Fruit fly (Drosophila melanogaster) whole organism, embryonic: ENCODE results near the gene mus201.

Source experiments
- Atf6 ChIP-seq: fragments of 200-800 bp; sonication (Bioruptor generic); IDR thresholded peaks from 2 replicates; pipeline ENCODE4 v1.3.6; 2022; ENCODE audit warnings: missing biosample characterization, missing genetic modification characterization
- Awh ChIP-seq: fragments of 200-800 bp; sonication (Bioruptor generic); IDR thresholded peaks from 2 replicates; pipeline ENCODE4, ENCODE4 v1.3.6; 2022; ENCODE audit warnings: missing biosample characterization, missing genetic modification characterization
- CG10209 ChIP-seq: fragments of 200-800 bp; sonication (Bioruptor generic); optimal IDR thresholded peaks from 3 replicates; lab custom pipeline; 2017; ENCODE audit warnings: missing biosample characterization, mild to moderate bottlenecking, missing genetic modification characterization, missing genetic modification reagents
- CG10979 ChIP-seq: fragments of 200-800 bp; sonication (Bioruptor generic); optimal IDR thresholded peaks from 2 replicates; lab custom pipeline; 2018; ENCODE audit warnings: missing biosample characterization, mild to moderate bottlenecking, missing genetic modification characterization, moderate library complexity
- CG11093 ChIP-seq: fragments of 200-800 bp; sonication (Bioruptor generic); IDR thresholded peaks from 3 replicates; pipeline ENCODE4 v1.3.6; 2022; ENCODE audit warnings: missing biosample characterization, missing genetic modification characterization
- CG11695 ChIP-seq: fragments of 200-800 bp; sonication (Bioruptor generic); IDR thresholded peaks from 3 replicates; pipeline ENCODE4 v1.3.6; 2022; ENCODE audit warnings: missing biosample characterization, missing genetic modification characterization
- CG12236 ChIP-seq: fragments of 200-800 bp; sonication (Bioruptor generic); optimal IDR thresholded peaks from 2 replicates; lab custom pipeline; 2016; ENCODE audit warnings: missing biosample characterization, missing genetic modification characterization
- CG12391 ChIP-seq: fragments of 200-800 bp; sonication (Bioruptor generic); optimal IDR thresholded peaks from 3 replicates; lab custom pipeline; 2018; ENCODE audit warnings: missing biosample characterization, mild to moderate bottlenecking, missing genetic modification characterization, moderate library complexity
- CG12942 ChIP-seq: fragments of 200-800 bp; sonication (Bioruptor generic); optimal IDR thresholded peaks from 3 replicates; lab custom pipeline; 2016; ENCODE audit warnings: missing biosample characterization, missing genetic modification characterization
- CG13287 ChIP-seq: fragments of 200-800 bp; sonication (Bioruptor generic); IDR thresholded peaks from 2 replicates; pipeline ENCODE4 v1.3.6; 2022; ENCODE audit warnings: missing biosample characterization, missing genetic modification characterization; ENCODE audit not compliant: partially characterized antibody
- CG13624 ChIP-seq: fragments of 200-800 bp; sonication (Bioruptor generic); optimal IDR thresholded peaks from 2 replicates; lab custom pipeline; 2016; ENCODE audit warnings: missing biosample characterization, missing genetic modification characterization
- CG13894 ChIP-seq: fragments of 200-800 bp; sonication (Bioruptor generic); optimal IDR thresholded peaks from 3 replicates; lab custom pipeline; 2018; ENCODE audit warnings: missing biosample characterization, mild to moderate bottlenecking, missing genetic modification characterization, moderate library complexity
- CG14965 ChIP-seq: fragments of 200-800 bp; sonication (Bioruptor generic); optimal IDR thresholded peaks from 2 replicates; lab custom pipeline; 2016; ENCODE audit warnings: missing biosample characterization, missing genetic modification characterization, borderline replicate concordance
- CG15514 ChIP-seq: fragments of 200-800 bp; sonication (Bioruptor generic); optimal IDR thresholded peaks from 3 replicates; lab custom pipeline; 2017; ENCODE audit warnings: missing biosample characterization, missing genetic modification characterization, mild to moderate bottlenecking, moderate library complexity, missing genetic modification reagents
- CG17829 ChIP-seq: fragments of 200-800 bp; optimal IDR thresholded peaks from 2 replicates; lab custom pipeline; 2019; ENCODE audit warnings: missing biosample characterization, mild to moderate bottlenecking, missing genetic modification characterization, moderate library complexity
- CG2199 ChIP-seq: fragments of 200-800 bp; sonication (Bioruptor generic); IDR thresholded peaks from 3 replicates; pipeline ENCODE4 v1.3.6; 2022; ENCODE audit warnings: missing biosample characterization, missing genetic modification characterization
- CG31441 ChIP-seq: fragments of 200-800 bp; sonication (Bioruptor generic); IDR thresholded peaks from 2 replicates; pipeline ENCODE4 v1.3.6; 2022; ENCODE audit warnings: missing biosample characterization, missing genetic modification characterization
- CG34224 ChIP-seq: fragments of 200-800 bp; sonication (Bioruptor generic); IDR thresholded peaks from 3 replicates; pipeline ENCODE4 v1.3.6; 2022; ENCODE audit warnings: missing biosample characterization, missing genetic modification characterization; ENCODE audit not compliant: partially characterized antibody
- CG3847 ChIP-seq: fragments of 200-800 bp; sonication (Bioruptor generic); IDR thresholded peaks from 2 replicates; pipeline ENCODE4 v1.3.6; 2022; ENCODE audit warnings: missing biosample characterization, missing genetic modification characterization
- CG6175 ChIP-seq: fragments of 200-800 bp; sonication (Bioruptor generic); IDR thresholded peaks from 3 replicates; pipeline ENCODE4 v1.3.6; 2022; ENCODE audit warnings: missing biosample characterization, missing genetic modification characterization
- CG7786 ChIP-seq: fragments of 200-800 bp; sonication (Bioruptor generic); optimal IDR thresholded peaks from 2 replicates; lab custom pipeline; 2016; ENCODE audit warnings: missing biosample characterization, missing genetic modification characterization
- CG7839 ChIP-seq: fragments of 200-800 bp; sonication (Bioruptor generic); optimal IDR thresholded peaks from 3 replicates; lab custom pipeline; 2018; ENCODE audit warnings: missing biosample characterization, mild to moderate bottlenecking, missing genetic modification characterization, moderate library complexity
- CHES-1-like ChIP-seq: fragments of 200-800 bp; sonication (Bioruptor generic); optimal IDR thresholded peaks from 2 replicates; lab custom pipeline; 2016; ENCODE audit warnings: missing biosample characterization, missing genetic modification characterization
- D19A ChIP-seq: fragments of 200-800 bp; optimal IDR thresholded peaks from 3 replicates; lab custom pipeline; 2019; ENCODE audit warnings: missing biosample characterization, mild to moderate bottlenecking, missing genetic modification characterization, moderate library complexity
- GATAe ChIP-seq: fragments of 200-800 bp; sonication (Bioruptor generic); conservative IDR thresholded peaks from 2 replicates; pipeline ENCODE4 v1.3.6; 2022; ENCODE audit warnings: missing biosample characterization, missing genetic modification characterization
- H2.0 ChIP-seq: fragments of 200-800 bp; sonication (Bioruptor generic); IDR thresholded peaks from 2 replicates; pipeline ENCODE4 v1.3.6; 2022; ENCODE audit warnings: missing biosample characterization, missing genetic modification characterization
- Mad ChIP-seq: fragments of 200-800 bp; sonication (Bioruptor generic); optimal IDR thresholded peaks from 2 replicates; lab custom pipeline; 2016; ENCODE audit warnings: missing biosample characterization, missing genetic modification characterization
- Nf-YA ChIP-seq: fragments of 200-800 bp; sonication (Bioruptor generic); IDR thresholded peaks from 2 replicates; pipeline ENCODE4 v1.3.6; 2022; ENCODE audit warnings: missing biosample characterization, missing genetic modification characterization
- Rfx ChIP-seq: fragments of 200-800 bp; sonication (Bioruptor generic); IDR thresholded peaks from 2 replicates; pipeline ENCODE4 v1.3.6; 2022; ENCODE audit warnings: missing biosample characterization, missing genetic modification characterization
- Side ChIP-seq: fragments of 200-800 bp; sonication (Bioruptor generic); optimal IDR thresholded peaks from 2 replicates; lab custom pipeline; 2016; ENCODE audit warnings: missing biosample characterization, missing genetic modification characterization
- TFAM ChIP-seq: fragments of 200-800 bp; sonication (Bioruptor generic); optimal IDR thresholded peaks from 2 replicates; lab custom pipeline; 2017; ENCODE audit warnings: missing biosample characterization, missing genetic modification characterization, inconsistent platforms
- Xbp1 ChIP-seq: fragments of 200-800 bp; sonication (Bioruptor generic); optimal IDR thresholded peaks from 3 replicates; lab custom pipeline; 2016; ENCODE audit warnings: missing biosample characterization, mild to moderate bottlenecking, missing genetic modification characterization
- ase ChIP-seq: fragments of 200-800 bp; sonication (Bioruptor generic); IDR thresholded peaks from 3 replicates; pipeline ENCODE4 v1.3.6; 2022; ENCODE audit warnings: missing biosample characterization, missing genetic modification characterization
- ato ChIP-seq: fragments of 200-800 bp; sonication (Bioruptor generic); IDR thresholded peaks from 2 replicates; pipeline ENCODE4 v1.3.6; 2022; ENCODE audit warnings: missing biosample characterization, missing genetic modification characterization; ENCODE audit not compliant: partially characterized antibody
- bbx ChIP-seq: fragments of 200-800 bp; sonication (Bioruptor generic); IDR thresholded peaks from 2 replicates; pipeline ENCODE4 v1.3.6; 2022; ENCODE audit warnings: missing biosample characterization, missing genetic modification characterization; ENCODE audit not compliant: partially characterized antibody
- bowl ChIP-seq: fragments of 200-800 bp; sonication (Bioruptor generic); IDR thresholded peaks from 2 replicates; pipeline ENCODE4 v1.3.6; 2022; ENCODE audit warnings: missing biosample characterization, missing genetic modification characterization
- ci ChIP-seq: fragments of 200-800 bp; sonication (Bioruptor generic); IDR thresholded peaks from 3 replicates; pipeline ENCODE4 v1.3.6; 2022; ENCODE audit warnings: missing biosample characterization, missing genetic modification characterization
- crol ChIP-seq: fragments of 200-800 bp; sonication (Bioruptor generic); IDR thresholded peaks from 2 replicates; pipeline ENCODE4 v1.3.6; 2022; ENCODE audit warnings: missing biosample characterization, missing genetic modification characterization
- dati ChIP-seq: fragments of 200-800 bp; sonication (Bioruptor generic); IDR thresholded peaks from 2 replicates; pipeline ENCODE4 v1.3.6; 2022; ENCODE audit warnings: missing biosample characterization, missing genetic modification characterization
- dmrt99B ChIP-seq: fragments of 200-800 bp; sonication (Bioruptor generic); optimal IDR thresholded peaks from 2 replicates; lab custom pipeline; 2018; ENCODE audit warnings: missing biosample characterization, mild to moderate bottlenecking, missing genetic modification characterization, moderate library complexity
- esg ChIP-seq: fragments of 200-800 bp; sonication (Bioruptor generic); conservative IDR thresholded peaks from 2 replicates; pipeline ENCODE4 v1.3.6; 2022; ENCODE audit warnings: missing biosample characterization, missing genetic modification characterization
- gce ChIP-seq: fragments of 200-800 bp; sonication (Bioruptor generic); IDR thresholded peaks from 3 replicates; pipeline ENCODE4 v1.3.6; 2022; ENCODE audit warnings: missing biosample characterization, missing genetic modification characterization
- gsb ChIP-seq: fragments of 200-800 bp; sonication (Bioruptor generic); IDR thresholded peaks from 2 replicates; pipeline ENCODE4 v1.3.6; 2022; ENCODE audit warnings: missing biosample characterization, missing genetic modification characterization
- ham ChIP-seq: fragments of 200-800 bp; sonication (Bioruptor generic); IDR thresholded peaks from 2 replicates; pipeline ENCODE4 v1.3.6; 2022; ENCODE audit warnings: missing biosample characterization, missing genetic modification characterization
- ind ChIP-seq: fragments of 200-800 bp; sonication (Bioruptor generic); optimal IDR thresholded peaks from 3 replicates; lab custom pipeline; 2016; ENCODE audit warnings: missing biosample characterization, missing genetic modification characterization
- kni ChIP-seq: fragments of 200-800 bp; sonication (Bioruptor generic); optimal IDR thresholded peaks from 3 replicates; lab custom pipeline; 2017; ENCODE audit warnings: mild to moderate bottlenecking, missing biosample characterization, missing genetic modification reagents, missing genetic modification characterization
- ranshi ChIP-seq: fragments of 200-800 bp; sonication (Bioruptor generic); IDR thresholded peaks from 2 replicates; pipeline ENCODE4 v1.3.6; 2022; ENCODE audit warnings: missing biosample characterization, missing genetic modification characterization
- stwl ChIP-seq: fragments of 200-800 bp; sonication (Bioruptor generic); optimal IDR thresholded peaks from 3 replicates; lab custom pipeline; 2018; ENCODE audit warnings: missing biosample characterization, mild to moderate bottlenecking, missing genetic modification characterization, moderate library complexity
- tgo ChIP-seq: fragments of 200-800 bp; sonication (Bioruptor generic); IDR thresholded peaks from 3 replicates; pipeline ENCODE4 v1.3.6; 2022; ENCODE audit warnings: missing biosample characterization, missing genetic modification characterization
- unpg ChIP-seq: fragments of 200-800 bp; sonication (Bioruptor generic); optimal IDR thresholded peaks from 3 replicates; lab custom pipeline; 2018; ENCODE audit warnings: missing biosample characterization, mild to moderate bottlenecking, missing genetic modification characterization, moderate library complexity
- vvl ChIP-seq: fragments of 200-800 bp; sonication (Bioruptor generic); IDR thresholded peaks from 2 replicates; pipeline ENCODE4 v1.3.6; 2022; ENCODE audit warnings: missing biosample characterization, missing genetic modification characterization

The mus201 gene

dm6 chr2L:8473448-8473847, 35.5 kb downstream of the mus201 start (continued):
- TF ChIP-seq gce (GFP tag; lab: Robert Waterston, UW) (peak; percentile 61; the same call in 1 of the 3 replicates), unpg (GFP tag; lab: Kevin White, UChicago) (peak; percentile 57), CG10209 (peak; percentile 25), ase (GFP tag; lab: Robert Waterston, UW) (peak; percentile 57; the same call in 1 of the 3 replicates), CG34224 (GFP tag; lab: Robert Waterston, UW) (no peak), Xbp1 (peak; percentile 57), ranshi (GFP tag; lab: Robert Waterston, UW) (peak; percentile 30; the same call in 1 of the 2 replicates), Side (GFP tag; lab: Kevin White, UChicago) (no peak), GATAe (GFP tag; lab: Robert Waterston, UW) (no peak), dati (no peak), stwl (tag; lab: Kevin White, UChicago) (no peak), kni (GFP tag; lab: Kevin White, UChicago) (no peak), D19A (tag; lab: Kevin White, UChicago) (peak; percentile 6), CG15514 (GFP tag; lab: Kevin White, UChicago) (peak; percentile 40), TFAM (GFP tag; lab: Kevin White, UChicago) (no peak), CG31441 (GFP tag; lab: Robert Waterston, UW) (peak; percentile 73), Rfx (GFP tag; lab: Robert Waterston, UW) (peak; percentile 61), CG12942 (GFP tag; lab: Kevin White, UChicago) (peak; percentile 5), vvl (GFP tag; lab: Robert Waterston, UW) (peak; percentile 81), bowl (no peak), CG2199 (GFP tag; lab: Robert Waterston, UW) (peak; percentile 58; the same call in 1 of the 3 replicates), CG13624 (GFP tag; lab: Kevin White, UChicago) (peak; percentile 4), CG7786 (GFP tag; lab: Kevin White, UChicago) (no peak), crol (GFP tag; lab: Robert Waterston, UW) (peak; percentile 42; the same call in 1 of the 2 replicates), CG12236 (GFP tag; lab: Kevin White, UChicago) (no peak), CG13287 (GFP tag; lab: Robert Waterston, UW) (no peak), CG10979 (tag; lab: Kevin White, UChicago) (peak; percentile 66), Awh (peak; percentile 67; the same call in 1 of the 2 replicates), CG7839 (tag; lab: Kevin White, UChicago) (peak; percentile 65), CHES-1-like (no peak), ham (GFP tag; lab: Robert Waterston, UW) (no peak), ato (GFP tag; lab: Robert Waterston, UW) (no peak), ci (GFP tag; lab: Robert Waterston, UW) (peak; percentile 83), Nf-YA (GFP tag; lab: Robert Waterston, UW) (no peak), H2.0 (GFP tag; lab: Robert Waterston, UW) (peak; percentile 51; the same call in 1 of the 2 replicates), esg (GFP tag; lab: Robert Waterston, UW) (peak; percentile 38; the same call in 1 of the 2 replicates), ind (GFP tag; lab: Kevin White, UChicago) (peak; percentile 50), CG12391 (tag; lab: Kevin White, UChicago) (peak; percentile 45), CG13894 (tag; lab: Kevin White, UChicago) (no peak), CG6175 (GFP tag; lab: Robert Waterston, UW) (no peak), CG11093 (GFP tag; lab: Robert Waterston, UW) (peak; percentile 43; the same call in 1 of the 3 replicates), gsb (GFP tag; lab: Robert Waterston, UW) (no peak; the same call in 1 of the 2 replicates), Atf6 (peak; percentile 55), bbx (GFP tag; lab: Robert Waterston, UW) (no peak), tgo (GFP tag; lab: Robert Waterston, UW) (peak; percentile 73), Mad (GFP tag; lab: Kevin White, UChicago) (peak; percentile 12), CG3847 (peak; percentile 55), CG14965 (GFP tag; lab: Kevin White, UChicago) (no peak), CG17829 (tag; lab: Kevin White, UChicago) (peak; percentile 51), dmrt99B (tag; lab: Kevin White, UChicago) (peak; percentile 64), CG11695 (peak; percentile 46; the same call in 1 of the 3 replicates)
